Fruit fly (Drosophila melanogaster) whole organism, pupa: ENCODE data around the gene Klc.

Source experiments
- CG12605 ChIP-seq: fragments of 200-800 bp; sonication (Bioruptor generic); IDR thresholded peaks from 2 replicates; pipeline ENCODE4 v1.3.6; 2022; ENCODE audit warnings: missing biosample characterization, missing genetic modification characterization
- CG13204 ChIP-seq: fragments of 200-800 bp; sonication (Bioruptor generic); optimal IDR thresholded peaks from 2 replicates; lab custom pipeline; 2018; ENCODE audit warnings: missing biosample characterization, mild to moderate bottlenecking, missing genetic modification characterization, moderate library complexity
- CG14655 ChIP-seq: fragments of 200-800 bp; sonication (Bioruptor generic); optimal IDR thresholded peaks from 3 replicates; lab custom pipeline; 2017; ENCODE audit warnings: mild to moderate bottlenecking, missing biosample characterization, missing genetic modification reagents, missing genetic modification characterization
- CG32121 ChIP-seq: fragments of 200-800 bp; sonication (Bioruptor generic); IDR thresholded peaks from 2 replicates; pipeline ENCODE4 v1.3.6; 2022; ENCODE audit warnings: missing biosample characterization, missing genetic modification characterization
- CG34367 ChIP-seq: fragments of 200-800 bp; sonication (Bioruptor generic); optimal IDR thresholded peaks from 2 replicates; lab custom pipeline; 2018; ENCODE audit warnings: missing biosample characterization, mild to moderate bottlenecking, missing genetic modification characterization
- CG4496 ChIP-seq: fragments of 200-800 bp; sonication (Bioruptor generic); IDR thresholded peaks from 3 replicates; pipeline ENCODE4 v1.3.6; 2022; ENCODE audit warnings: missing biosample characterization, missing genetic modification characterization
- CG9948 ChIP-seq: fragments of 200-800 bp; sonication (Bioruptor generic); optimal IDR thresholded peaks from 2 replicates; lab custom pipeline; 2018; ENCODE audit warnings: missing biosample characterization, mild to moderate bottlenecking, missing genetic modification characterization, moderate library complexity
- Pif1B ChIP-seq: fragments of 200-800 bp; sonication (Bioruptor generic); optimal IDR thresholded peaks from 3 replicates; lab custom pipeline; 2016; ENCODE audit warnings: missing biosample characterization, missing genetic modification characterization
- fd96Ca ChIP-seq: fragments of 200-800 bp; sonication (Bioruptor generic); IDR thresholded peaks from 3 replicates; pipeline ENCODE4 v1.3.6; 2022; ENCODE audit warnings: missing biosample characterization, missing genetic modification characterization

DNA sequence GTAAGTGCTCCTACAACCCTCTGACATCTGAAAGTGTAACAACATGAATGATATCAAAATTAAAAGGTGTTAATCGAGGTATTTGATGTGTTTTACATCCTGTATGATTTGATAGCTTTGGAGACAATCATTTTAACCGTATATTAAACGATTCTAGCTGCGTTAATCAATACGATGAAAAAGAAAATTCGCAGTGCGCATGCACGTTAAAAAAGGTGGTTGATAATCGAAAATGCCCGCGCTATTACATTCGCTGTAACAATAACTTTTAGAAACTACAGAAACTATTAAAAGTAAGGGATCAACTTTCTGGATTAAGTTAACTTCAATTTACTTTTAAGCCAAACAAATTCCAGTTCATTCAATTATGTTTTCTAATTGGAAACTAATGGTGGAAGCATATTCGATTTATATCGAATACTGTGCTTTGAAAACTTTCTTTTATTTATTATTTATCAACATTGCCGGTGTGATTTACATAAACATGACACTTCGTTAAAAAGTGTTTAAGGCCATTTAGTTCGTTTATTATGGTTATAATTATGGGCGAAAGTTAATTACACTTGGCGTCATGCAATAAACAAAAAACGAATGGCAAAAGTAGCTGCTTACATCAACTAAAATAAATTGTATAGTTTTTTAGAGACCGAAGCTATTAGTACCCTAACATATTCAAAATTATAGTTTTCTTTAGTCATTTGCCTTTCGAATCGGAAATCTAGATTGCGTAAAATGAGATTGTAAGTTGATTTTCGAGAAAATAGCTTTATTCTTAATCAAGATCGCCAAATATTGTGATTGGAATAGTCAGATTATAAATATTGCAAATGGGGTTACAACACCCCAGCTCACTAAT is 917 bp downstream of the Klc start:
- TF ChIP-seq Pif1B (GFP tag; lab: Kevin White, UChicago) (no peak), fd96Ca (GFP tag; lab: Robert Waterston, UW) (no peak), CG12605 (GFP tag; lab: Robert Waterston, UW) (no peak), CG32121 (GFP tag; lab: Robert Waterston, UW) (no peak), CG13204 (no peak), CG14655 (GFP tag; lab: Kevin White, UChicago) (no peak), CG9948 (tag; lab: Kevin White, UChicago) (no peak), CG34367 (no peak), CG4496 (GFP tag; lab: Robert Waterston, UW) (no peak)
